Fruit fly (Drosophila melanogaster): ENCODE data around the gene CG43732.

CG43732 gene

dm6 chr3R:18913856-18914593 lies 36.0 kb upstream of the CG43732 start (continued):
- TF ChIP-seq CG3065 (GFP tag; optimal IDR thresholded peaks at IDR 0.05), result no peak
- no peak for TF ChIP-seq CG2199 (GFP tag; IDR thresholded peaks at IDR 0.05)
- peak; percentile 29; the same call in 1 of the 2 replicates for TF ChIP-seq bbx (GFP tag; IDR thresholded peaks at IDR 0.05; ENCODE audit: partially characterized antibody)
- TF ChIP-seq Oli (tag; optimal IDR thresholded peaks at IDR 0.05), result peak; percentile 45
- TF ChIP-seq Vsx1 (GFP tag; optimal IDR thresholded peaks at IDR 0.05), result no peak
- TF ChIP-seq so (GFP tag; IDR thresholded peaks at IDR 0.05), result 0 out of 3 replicates have a peak, but pooled peaks have one; percentile 18
- TF ChIP-seq Kr (GFP tag; optimal IDR thresholded peaks at IDR 0.05), result no peak
- TF ChIP-seq lab (GFP tag; optimal IDR thresholded peaks at IDR 0.05), result no peak
- peak; percentile 33 to 43 for TF ChIP-seq bsh (GFP tag; optimal IDR thresholded peaks at IDR 0.05)
- TF ChIP-seq CoRest (tag; optimal IDR thresholded peaks at IDR 0.05), result peak; percentile 17
- TF ChIP-seq mam (GFP tag; optimal IDR thresholded peaks at IDR 0.05), result no peak
- TF ChIP-seq CG17361 (GFP tag; IDR thresholded peaks at IDR 0.05), result peak; percentile 75
- TF ChIP-seq hkb (optimal IDR thresholded peaks at IDR 0.05), result no peak
- no peak for TF ChIP-seq hkb (GFP tag; IDR thresholded peaks at IDR 0.05)
- peak; percentile 30 for TF ChIP-seq CG1603 (tag; optimal IDR thresholded peaks at IDR 0.05)
- TF ChIP-seq Hr39 (optimal IDR thresholded peaks at IDR 0.05), result no peak
- peak; percentile 1; the same call in 1 of the 2 replicates for TF ChIP-seq sna (GFP tag; IDR thresholded peaks at IDR 0.05; ENCODE audit: partially characterized antibody)

DNA sequence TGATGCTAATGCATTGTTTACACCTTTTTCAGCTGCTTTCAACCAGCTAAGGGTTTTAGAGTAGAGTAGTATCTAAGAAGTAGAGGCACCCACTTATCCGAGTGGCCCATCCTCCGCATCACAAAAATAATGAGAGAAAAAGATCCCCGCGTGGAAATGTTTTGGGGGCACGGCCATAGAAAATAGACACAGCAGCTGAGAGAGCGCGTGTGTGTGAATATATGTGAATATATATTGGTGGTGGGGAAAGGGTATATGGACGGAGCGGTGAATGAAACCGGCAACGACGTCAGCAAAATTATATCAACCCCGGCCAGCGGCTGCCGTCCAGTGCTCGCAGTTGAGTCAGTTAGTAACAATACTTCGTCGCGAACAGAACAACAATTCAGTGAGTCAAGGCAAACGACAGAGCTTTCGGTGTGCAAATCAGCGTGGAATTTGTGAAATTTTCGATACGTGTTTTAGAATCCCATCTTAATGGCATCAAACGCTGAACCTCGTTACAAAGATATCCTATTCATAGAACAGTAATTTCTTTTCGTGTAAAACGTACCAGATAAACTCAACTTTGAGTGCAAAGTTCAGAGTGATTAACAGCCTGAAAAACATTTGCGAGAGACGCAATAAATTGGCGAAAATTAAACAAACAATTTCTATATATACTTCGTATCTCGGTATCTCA lies 35.3 kb upstream of the CG43732 start, which contains the start of gene Xrp1:
Gene Xrp1 (plus strand): TSS at position 375 of the 682 bp plus-strand sequence.
- TF ChIP-seq Ptx1 (GFP tag; IDR thresholded peaks at IDR 0.05) (no peak), Dek (tag; optimal IDR thresholded peaks at IDR 0.05) (no peak), CG6791 (GFP tag; IDR thresholded peaks at IDR 0.05; ENCODE audit: partially characterized antibody) (no peak), NC2α (GFP tag; optimal IDR thresholded peaks at IDR 0.05) (no peak), Hey (tag; optimal IDR thresholded peaks at IDR 0.05) (no peak), kah (GFP tag; optimal IDR thresholded peaks at IDR 0.05) (no peak), maf-S (GFP tag; optimal IDR thresholded peaks at IDR 0.05) (no peak), bbx (GFP tag; IDR thresholded peaks at IDR 0.05; ENCODE audit: partially characterized antibody) (no peak), fu2 (GFP tag; optimal IDR thresholded peaks at IDR 0.05) (peak; percentile 10), repo (GFP tag; optimal IDR thresholded peaks at IDR 0.05) (no peak), crp (GFP tag; optimal IDR thresholded peaks at IDR 0.05) (peak in 1 of 2 experiments; percentile 32), btn (GFP tag; optimal IDR thresholded peaks at IDR 0.05) (no peak), ewg (GFP tag; optimal IDR thresholded peaks at IDR 0.05) (no peak), ac (GFP tag; optimal IDR thresholded peaks at IDR 0.05) (no peak), CG9609 (GFP tag; optimal IDR thresholded peaks at IDR 0.05) (no peak), CG33557 (GFP tag; optimal IDR thresholded peaks at IDR 0.05) (no peak), chinmo (GFP tag; IDR thresholded peaks at IDR 0.05; ENCODE audit: partially characterized antibody) (peak; percentile 64; the same call in 1 of the 4 replicates), gcm (GFP tag; optimal IDR thresholded peaks at IDR 0.05) (no peak), dmrt11E (tag; optimal IDR thresholded peaks at IDR 0.05) (no peak), so (GFP tag; IDR thresholded peaks at IDR 0.05) (no peak), Deaf1 (tag; optimal IDR thresholded peaks at IDR 0.05) (no peak), CG8290 (GFP tag; optimal IDR thresholded peaks at IDR 0.05) (no peak), CG8290 (tag; optimal IDR thresholded peaks at IDR 0.05) (peak in 1 of 2 experiments; percentile 48), Awh (GFP tag; IDR thresholded peaks at IDR 0.05) (no peak), seq (GFP tag; IDR thresholded peaks at IDR 0.05) (no peak), CG15696 (tag; optimal IDR thresholded peaks at IDR 0.05) (no peak), CG11696 (GFP tag; IDR thresholded peaks at IDR 0.05) (no peak), CG15073 (GFP tag; optimal IDR thresholded peaks at IDR 0.05) (no peak), NfI (GFP tag; optimal IDR thresholded peaks at IDR 0.05) (peak; percentile 17), Dfd (GFP tag; optimal IDR thresholded peaks at IDR 0.05) (no peak), ato (GFP tag; IDR thresholded peaks at IDR 0.05; ENCODE audit: partially characterized antibody) (no peak), D19B (GFP tag; optimal IDR thresholded peaks at IDR 0.05) (no peak), CG4820 (GFP tag; optimal IDR thresholded peaks at IDR 0.05) (no peak)
